Worm (Caenorhabditis elegans): ENCODE results near the gene str-156.

DNA sequence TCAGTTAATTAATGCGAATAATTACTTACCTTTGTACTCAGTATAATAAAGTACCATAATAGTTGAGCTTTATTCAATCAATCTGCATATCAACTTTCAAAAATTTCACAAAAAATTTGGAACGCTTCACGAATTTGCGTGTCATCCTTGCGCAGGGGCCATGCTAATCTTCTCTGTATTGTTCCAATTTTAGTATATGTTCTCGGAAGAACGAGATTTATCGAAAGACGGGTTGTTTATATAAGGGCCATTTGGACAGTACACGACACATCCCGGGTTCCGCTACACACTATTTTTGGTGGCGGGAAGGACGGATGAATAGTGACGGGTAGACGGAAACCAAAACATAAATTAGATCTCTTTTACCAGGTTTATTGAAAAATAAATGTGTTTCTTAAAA, 48.7 kb upstream of the str-156 start:
- TF ChIP-seq K11D2.4 (GFP tag; IDR thresholded peaks at IDR 0.05): no peak
- no peak for TF ChIP-seq atf-7 (tag; optimal IDR thresholded peaks at IDR 0.05)
- peak; percentile 46 for TF ChIP-seq snpc-3.4 (tag; optimal IDR thresholded peaks at IDR 0.05)
- no peak for TF ChIP-seq ZK185.1 (tag; optimal IDR thresholded peaks at IDR 0.05; ENCODE audit: poor library complexity, severe bottlenecking)
- TF ChIP-seq ama-1 (optimal IDR thresholded peaks at IDR 0.05): no peak
- no peak for TF ChIP-seq ama-1 (GFP tag; optimal IDR thresholded peaks at IDR 0.05)
- TF ChIP-seq F22D6.2 (tag; optimal IDR thresholded peaks at IDR 0.05): no peak
- TF ChIP-seq bed-2 (GFP tag; IDR thresholded peaks at IDR 0.05): no peak
- TF ChIP-seq lag-1 (GFP tag; IDR thresholded peaks at IDR 0.05): no peak
- TF ChIP-seq zim-3 (tag; optimal IDR thresholded peaks at IDR 0.05): no peak

Data from whole organism, young adult.